Fruit fly (Drosophila melanogaster) S2 (cell line): Measurements from ENCODE around the gene CG6511.

Experiments
- CG8478 ChIP-seq: fragments of >200 bp; optimal IDR thresholded peaks from 2 replicates; lab custom pipeline; 2018
- CTCF ChIP-seq, 2 experiments: fragments of >200 bp; optimal IDR thresholded peaks; 2 replicates each; lab custom pipeline; 2018

dm6 chr3L:8682551-8683375, 38.4 kb upstream of the CG6511 start:
- TF ChIP-seq CG8478 (lab: Kevin White, UChicago) = no peak
- no peak for TF ChIP-seq CTCF (optimal IDR thresholded peaks at IDR 0.05; lab: Kevin White, UChicago)
